Worm (Caenorhabditis elegans) whole organism, L2 larva: ENCODE measurements around the gene Y75B12B.1.

Source experiments
- R02D3.7 ChIP-seq: fragments of 150-350 bp; optimal IDR thresholded peaks from 2 replicates; lab custom pipeline; 2014; ENCODE audit warnings: missing biosample characterization, missing genetic modification characterization
- ceh-16 ChIP-seq: fragments of 150-350 bp; optimal IDR thresholded peaks from 2 replicates; lab custom pipeline; 2014; ENCODE audit warnings: missing biosample characterization, missing genetic modification characterization
- ceh-82 ChIP-seq: fragments of 150-350 bp; optimal IDR thresholded peaks from 2 replicates; lab custom pipeline; 2014; ENCODE audit warnings: missing biosample characterization, missing genetic modification characterization
- dmd-4 ChIP-seq: sonication (generic microtip); optimal IDR thresholded peaks from 2 replicates; lab custom pipeline; 2017; ENCODE audit warnings: missing biosample characterization, missing genetic modification characterization
- fos-1 ChIP-seq: fragments of 150-350 bp; optimal IDR thresholded peaks from 2 replicates; lab custom pipeline; 2014; ENCODE audit warnings: missing biosample characterization, missing genetic modification characterization
- mbf-1 ChIP-seq: sonication (generic microtip); optimal IDR thresholded peaks from 2 replicates; lab custom pipeline; 2017; ENCODE audit warnings: missing biosample characterization, missing genetic modification characterization
- nhr-11 ChIP-seq: fragments of 150-350 bp; optimal IDR thresholded peaks from 2 replicates; lab custom pipeline; 2014; ENCODE audit warnings: missing biosample characterization, missing genetic modification characterization
- nhr-12 ChIP-seq: fragments of 150-350 bp; optimal IDR thresholded peaks from 2 replicates; lab custom pipeline; 2014; ENCODE audit warnings: missing biosample characterization, missing genetic modification characterization
- nhr-6 ChIP-seq: fragments of 150-350 bp; optimal IDR thresholded peaks from 2 replicates; lab custom pipeline; 2014; ENCODE audit warnings: missing biosample characterization, missing genetic modification characterization
- unc-55 ChIP-seq: fragments of 150-350 bp; sonication (generic microtip); optimal IDR thresholded peaks from 3 replicates; lab custom pipeline; 2014; ENCODE audit warnings: missing biosample characterization, missing genetic modification reagents, missing genetic modification characterization
- unc-62 ChIP-seq: fragments of 150-350 bp; optimal IDR thresholded peaks from 2 replicates; lab custom pipeline; 2014; ENCODE audit warnings: missing biosample characterization, missing genetic modification reagents, missing genetic modification characterization
- zag-1 ChIP-seq: fragments of 150-350 bp; optimal IDR thresholded peaks from 2 replicates; lab custom pipeline; 2014; ENCODE audit warnings: missing biosample characterization, missing genetic modification characterization
- ztf-11 ChIP-seq: sonication (generic microtip); optimal IDR thresholded peaks from 2 replicates; lab custom pipeline; 2017; ENCODE audit warnings: missing biosample characterization, missing genetic modification characterization
- ztf-4 ChIP-seq: fragments of 150-350 bp; optimal IDR thresholded peaks from 2 replicates; lab custom pipeline; 2014; ENCODE audit warnings: missing biosample characterization, missing genetic modification characterization

DNA sequence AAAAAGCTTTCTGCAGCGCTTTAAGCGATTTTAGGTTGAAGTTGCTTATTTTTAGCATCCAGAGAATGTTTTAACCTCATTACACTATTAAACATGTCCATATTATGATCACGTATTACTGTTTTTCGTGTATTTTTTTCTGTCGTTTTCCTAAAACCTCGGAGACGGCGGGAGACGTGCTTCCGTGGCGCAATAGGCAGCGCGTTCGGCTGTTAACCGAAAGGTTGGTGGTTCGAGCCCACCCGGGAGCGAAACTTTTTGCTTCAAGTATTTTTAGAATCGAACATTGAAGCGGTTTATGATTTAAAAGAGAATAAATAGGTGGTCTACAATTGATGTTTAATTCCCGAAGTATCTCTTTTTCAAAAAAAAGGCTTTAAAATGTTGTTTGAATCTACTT is 28.0 kb upstream of the Y75B12B.1 start:
- TF ChIP-seq mbf-1 (tag; lab: Kevin White, UChicago) (no peak), nhr-11 (tag; lab: Kevin White, UChicago) (no peak), fos-1 (peak; percentile 8), ztf-4 (tag; lab: Kevin White, UChicago) (no peak), ceh-16 (tag; lab: Kevin White, UChicago) (no peak), ztf-11 (tag; lab: Kevin White, UChicago) (no peak), dmd-4 (no peak), ceh-82 (tag; lab: Kevin White, UChicago) (no peak), zag-1 (tag; lab: Kevin White, UChicago) (no peak), nhr-6 (no peak), nhr-12 (no peak), unc-62 (GFP tag; lab: Kevin White, UChicago) (no peak), unc-55 (GFP tag; lab: Kevin White, UChicago) (no peak), R02D3.7 (tag; lab: Kevin White, UChicago) (no peak)
